Fruit fly (Drosophila melanogaster) whole organism, embryonic: ENCODE measurements around the gene Uggt.

Experiments
- Abd-B ChIP-seq: fragments of 200-800 bp; sonication (Bioruptor generic); optimal IDR thresholded peaks from 2 replicates; lab custom pipeline; 2018; ENCODE audit warnings: missing biosample characterization, mild to moderate bottlenecking, missing genetic modification characterization, moderate library complexity
- BEAF-32 ChIP-seq: fragments of 200-800 bp; sonication (Bioruptor generic); optimal IDR thresholded peaks from 3 replicates; lab custom pipeline; 2017; ENCODE audit warnings: missing biosample characterization, missing genetic modification characterization, mild to moderate bottlenecking, moderate library complexity, missing genetic modification reagents
- CG10321 ChIP-seq: fragments of 200-800 bp; sonication (Bioruptor generic); IDR thresholded peaks from 2 replicates; pipeline ENCODE4 v1.3.6; 2022; ENCODE audit warnings: missing biosample characterization, missing genetic modification characterization
- CG10565 ChIP-seq: fragments of 200-800 bp; sonication (Bioruptor generic); optimal IDR thresholded peaks from 3 replicates; lab custom pipeline; 2016; ENCODE audit warnings: missing biosample characterization, mild to moderate bottlenecking, missing genetic modification characterization
- CG16863 ChIP-seq: fragments of 200-800 bp; sonication (Bioruptor generic); optimal IDR thresholded peaks from 3 replicates; lab custom pipeline; 2016; ENCODE audit warnings: missing biosample characterization, missing genetic modification characterization
- CG17359 ChIP-seq: fragments of 200-800 bp; sonication (Bioruptor generic); optimal IDR thresholded peaks from 3 replicates; lab custom pipeline; 2018; ENCODE audit warnings: missing biosample characterization, mild to moderate bottlenecking, missing genetic modification characterization, moderate library complexity
- CG2199 ChIP-seq: fragments of 200-800 bp; sonication (Bioruptor generic); IDR thresholded peaks from 3 replicates; pipeline ENCODE4 v1.3.6; 2022; ENCODE audit warnings: missing biosample characterization, missing genetic modification characterization
- CG2889 ChIP-seq: fragments of 200-800 bp; sonication (Bioruptor generic); IDR thresholded peaks from 3 replicates; pipeline ENCODE4 v1.3.6; 2022; ENCODE audit warnings: missing biosample characterization, missing genetic modification characterization
- CG30431 ChIP-seq: fragments of 200-800 bp; sonication (Bioruptor generic); optimal IDR thresholded peaks from 2 replicates; lab custom pipeline; 2017; ENCODE audit warnings: missing biosample characterization, missing genetic modification characterization
- CG32532 ChIP-seq: fragments of 200-800 bp; sonication (Bioruptor generic); IDR thresholded peaks from 2 replicates; pipeline ENCODE4 v1.3.6; 2022; ENCODE audit warnings: missing biosample characterization, missing genetic modification characterization
- CG34376 ChIP-seq: fragments of 200-800 bp; sonication (Bioruptor generic); optimal IDR thresholded peaks from 2 replicates; lab custom pipeline; 2018; ENCODE audit warnings: missing biosample characterization, mild to moderate bottlenecking, missing genetic modification characterization
- CG4404 ChIP-seq: fragments of 200-800 bp; sonication (Bioruptor generic); IDR thresholded peaks from 2 replicates; pipeline ENCODE4 v1.3.6; 2022; ENCODE audit warnings: missing biosample characterization, missing genetic modification characterization
- CG4730 ChIP-seq: fragments of 200-800 bp; sonication (Bioruptor generic); IDR thresholded peaks from 2 replicates; pipeline ENCODE4 v1.3.6; 2022; ENCODE audit warnings: missing biosample characterization, missing genetic modification characterization
- CG6854 ChIP-seq: fragments of 200-800 bp; sonication (Bioruptor generic); optimal IDR thresholded peaks from 3 replicates; lab custom pipeline; 2017; ENCODE audit warnings: missing biosample characterization, mild to moderate bottlenecking, missing genetic modification characterization
- CG7357 ChIP-seq: fragments of 200-800 bp; sonication (Bioruptor generic); IDR thresholded peaks from 3 replicates; pipeline ENCODE4 v1.3.6; 2022; ENCODE audit warnings: missing biosample characterization, missing genetic modification characterization
- CG8290 ChIP-seq, 3 experiments: fragments of 200-800 bp; sonication (Bioruptor generic); optimal IDR thresholded peaks; 2 replicates each; lab custom pipeline; 2016 to 2019; ENCODE audit warnings: missing biosample characterization in 3 of 3, missing genetic modification characterization in 3 of 3, mild to moderate bottlenecking in 2 of 3, moderate library complexity in 1 of 3
- CG8388 ChIP-seq: fragments of 200-800 bp; sonication (Bioruptor generic); optimal IDR thresholded peaks from 2 replicates; lab custom pipeline; 2019; ENCODE audit warnings: missing biosample characterization, mild to moderate bottlenecking, missing genetic modification characterization, moderate library complexity
- CTCF ChIP-seq: fragments of 200-800 bp; sonication (Bioruptor generic); optimal IDR thresholded peaks from 2 replicates; lab custom pipeline; 2017; ENCODE audit warnings: missing biosample characterization, mild to moderate bottlenecking, missing genetic modification characterization, moderate library complexity
- D19A ChIP-seq: fragments of 200-800 bp; optimal IDR thresholded peaks from 3 replicates; lab custom pipeline; 2019; ENCODE audit warnings: missing biosample characterization, mild to moderate bottlenecking, missing genetic modification characterization, moderate library complexity
- E2f2 ChIP-seq: fragments of 200-800 bp; sonication (Bioruptor generic); IDR thresholded peaks from 2 replicates; pipeline ENCODE4 v1.3.6; 2022; ENCODE audit warnings: missing biosample characterization, missing genetic modification characterization
- HLH3B ChIP-seq: fragments of 200-800 bp; sonication (Bioruptor generic); IDR thresholded peaks from 2 replicates; pipeline ENCODE4 v1.3.6; 2022; ENCODE audit warnings: missing biosample characterization, missing genetic modification characterization
- HmgZ ChIP-seq: fragments of 200-800 bp; sonication (Bioruptor generic); optimal IDR thresholded peaks from 2 replicates; lab custom pipeline; 2018; ENCODE audit warnings: missing biosample characterization, mild to moderate bottlenecking, missing genetic modification characterization
- Hr3 ChIP-seq: fragments of 200-800 bp; sonication (Bioruptor generic); optimal IDR thresholded peaks from 3 replicates; lab custom pipeline; 2016; ENCODE audit warnings: missing biosample characterization, missing genetic modification characterization
- Hr39 ChIP-seq: fragments of >200 bp; optimal IDR thresholded peaks from 2 replicates; lab custom pipeline; 2017
- Myb ChIP-seq: fragments of 200-800 bp; sonication (Bioruptor generic); optimal IDR thresholded peaks from 2 replicates; lab custom pipeline; 2016; ENCODE audit warnings: missing biosample characterization, missing genetic modification characterization
- NFAT ChIP-seq: fragments of 200-800 bp; sonication (Bioruptor generic); IDR thresholded peaks from 2 replicates; pipeline ENCODE4 v1.3.6; 2022; ENCODE audit warnings: missing biosample characterization, missing genetic modification characterization
- Oli ChIP-seq: fragments of 200-800 bp; sonication (Bioruptor generic); optimal IDR thresholded peaks from 2 replicates; lab custom pipeline; 2018; ENCODE audit warnings: missing biosample characterization, mild to moderate bottlenecking, missing genetic modification characterization, moderate library complexity
- Pdp1 ChIP-seq, 2 experiments: fragments of 200-800 bp; sonication (Bioruptor generic); optimal IDR thresholded peaks; 3 replicates each; lab custom pipeline; 2016; ENCODE audit warnings: missing biosample characterization in 2 of 2, missing genetic modification characterization in 2 of 2, mild to moderate bottlenecking in 1 of 2, moderate library complexity in 1 of 2
- Ravus ChIP-seq: fragments of 200-800 bp; sonication (Bioruptor generic); IDR thresholded peaks from 2 replicates; pipeline ENCODE4 v1.3.6; 2022; ENCODE audit warnings: missing biosample characterization, missing genetic modification characterization
- Rfx ChIP-seq: fragments of 200-800 bp; sonication (Bioruptor generic); IDR thresholded peaks from 2 replicates; pipeline ENCODE4 v1.3.6; 2022; ENCODE audit warnings: missing biosample characterization, missing genetic modification characterization
- Sry-δ ChIP-seq: fragments of 200-800 bp; sonication (Bioruptor generic); optimal IDR thresholded peaks from 2 replicates; lab custom pipeline; 2016; ENCODE audit warnings: missing biosample characterization, missing genetic modification characterization
- br ChIP-seq: fragments of >200 bp; optimal IDR thresholded peaks from 2 replicates; lab custom pipeline; 2017
- chinmo ChIP-seq: fragments of 200-800 bp; sonication (Bioruptor generic); IDR thresholded peaks from 4 replicates; pipeline ENCODE4 v1.3.6; 2022; ENCODE audit warnings: missing biosample characterization, missing genetic modification characterization; ENCODE audit not compliant: partially characterized antibody
- ci ChIP-seq: fragments of 200-800 bp; sonication (Bioruptor generic); IDR thresholded peaks from 3 replicates; pipeline ENCODE4 v1.3.6; 2022; ENCODE audit warnings: missing biosample characterization, missing genetic modification characterization
- croc ChIP-seq: fragments of 200-800 bp; sonication (Bioruptor generic); conservative IDR thresholded peaks from 3 replicates; pipeline ENCODE4 v1.3.6; 2022; ENCODE audit warnings: missing biosample characterization, missing genetic modification characterization
- cwo ChIP-seq: fragments of 200-800 bp; sonication (Bioruptor generic); optimal IDR thresholded peaks from 3 replicates; lab custom pipeline; 2017; ENCODE audit warnings: missing biosample characterization, missing genetic modification characterization, mild to moderate bottlenecking, moderate library complexity, missing genetic modification reagents
- grau ChIP-seq: fragments of 200-800 bp; optimal IDR thresholded peaks from 3 replicates; lab custom pipeline; 2019; ENCODE audit warnings: missing biosample characterization, mild to moderate bottlenecking, missing genetic modification characterization, moderate library complexity
- hbn ChIP-seq: fragments of 200-800 bp; sonication (Bioruptor generic); IDR thresholded peaks from 2 replicates; pipeline ENCODE4 v1.3.6; 2022; ENCODE audit warnings: missing biosample characterization, missing genetic modification characterization; ENCODE audit not compliant: partially characterized antibody
- ind ChIP-seq: fragments of 200-800 bp; sonication (Bioruptor generic); optimal IDR thresholded peaks from 3 replicates; lab custom pipeline; 2016; ENCODE audit warnings: missing biosample characterization, missing genetic modification characterization
- kay ChIP-seq: fragments of 200-800 bp; sonication (Bioruptor generic); optimal IDR thresholded peaks from 2 replicates; lab custom pipeline; 2016; ENCODE audit warnings: missing biosample characterization, missing genetic modification characterization
- kni ChIP-seq: fragments of 200-800 bp; sonication (Bioruptor generic); optimal IDR thresholded peaks from 3 replicates; lab custom pipeline; 2017; ENCODE audit warnings: mild to moderate bottlenecking, missing biosample characterization, missing genetic modification reagents, missing genetic modification characterization
- lbe ChIP-seq: fragments of 200-800 bp; sonication (Bioruptor generic); optimal IDR thresholded peaks from 2 replicates; lab custom pipeline; 2016; ENCODE audit warnings: missing biosample characterization, mild to moderate bottlenecking, missing genetic modification characterization
- lov ChIP-seq, 2 experiments: fragments of 200-800 bp in 1 of 2; fragments of >200 bp in 1 of 2; sonication (Bioruptor generic) in 1 of 2; IDR thresholded peaks in 1 of 2; optimal IDR thresholded peaks in 1 of 2; 2 replicates in 1 of 2; 3 replicates in 1 of 2; pipeline versions ENCODE4 v1.3.6 to Lab custom; 2017 to 2022; ENCODE audit warnings: missing biosample characterization in 1 of 2, missing genetic modification characterization in 1 of 2
- pita ChIP-seq: fragments of 200-800 bp; sonication (Bioruptor generic); optimal IDR thresholded peaks from 2 replicates; lab custom pipeline; 2017; ENCODE audit warnings: missing biosample characterization, mild to moderate bottlenecking, missing genetic modification characterization
- pros ChIP-seq: fragments of 200-800 bp; sonication (Bioruptor generic); optimal IDR thresholded peaks from 3 replicates; lab custom pipeline; 2019; ENCODE audit warnings: missing biosample characterization, mild to moderate bottlenecking, missing genetic modification characterization, moderate library complexity
- sd ChIP-seq: fragments of 200-800 bp; sonication (Bioruptor generic); optimal IDR thresholded peaks from 3 replicates; lab custom pipeline; 2018; ENCODE audit warnings: missing biosample characterization, mild to moderate bottlenecking, missing genetic modification characterization, moderate library complexity
- sens ChIP-seq: fragments of 200-800 bp; sonication (Bioruptor generic); peaks from one replicate; lab custom pipeline; 2016; ENCODE audit warnings: missing biosample characterization, missing genetic modification characterization
- sqz ChIP-seq: fragments of 200-800 bp; sonication (Bioruptor generic); optimal IDR thresholded peaks from 3 replicates; lab custom pipeline; 2018; ENCODE audit warnings: missing biosample characterization, mild to moderate bottlenecking, missing genetic modification characterization
- sug ChIP-seq: fragments of 200-800 bp; optimal IDR thresholded peaks from 2 replicates; lab custom pipeline; 2019; ENCODE audit warnings: missing biosample characterization, mild to moderate bottlenecking, missing genetic modification characterization, moderate library complexity

The Uggt gene

DNA sequence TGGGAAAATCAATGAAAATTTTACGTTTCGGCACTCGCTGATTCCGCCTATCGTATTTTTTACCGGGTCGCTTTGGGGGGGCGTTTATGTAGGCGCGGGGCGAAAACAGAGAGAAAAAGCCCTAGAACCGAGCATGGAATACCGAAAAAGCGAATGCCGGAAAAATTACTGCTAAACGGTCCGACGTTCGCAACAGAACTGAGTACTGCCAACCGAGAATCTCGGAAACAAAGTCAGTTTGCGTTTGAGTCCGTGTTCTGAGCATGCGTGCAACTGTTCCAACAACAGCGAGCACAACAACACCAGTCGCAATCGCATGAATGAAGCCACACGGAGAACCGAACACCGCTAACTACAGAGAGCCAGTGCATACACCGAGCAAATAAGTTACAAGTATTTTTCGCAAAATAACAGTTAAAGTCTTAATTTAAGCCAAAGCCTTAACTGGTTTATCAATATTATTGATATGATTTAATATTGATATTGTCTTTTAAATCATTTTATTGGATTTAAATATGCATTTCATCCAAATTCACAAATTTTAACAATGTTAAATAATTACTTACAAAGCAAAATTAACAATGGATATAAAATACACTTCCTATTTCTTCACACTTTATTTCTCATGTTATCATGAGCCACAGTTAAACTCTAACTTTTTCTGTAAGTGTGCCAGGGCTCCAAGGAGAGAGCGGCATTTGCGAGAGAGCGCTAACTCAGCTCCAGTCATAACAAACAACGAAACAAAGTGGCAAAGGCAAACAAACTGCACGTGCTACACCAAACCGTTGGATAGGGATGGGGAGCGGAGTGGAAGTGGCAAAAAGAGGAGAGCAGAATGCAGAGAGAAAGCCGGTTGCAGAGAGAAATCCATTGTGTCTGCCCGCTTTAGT is 18.0 kb downstream of the Uggt start, which contains the start of gene CG3961 (continued):
- TF ChIP-seq croc (GFP tag; lab: Robert Waterston, UW) (peak; percentile 96), CG6854 (GFP tag; lab: Kevin White, UChicago) (peak; percentile 95), Abd-B (GFP tag; lab: Kevin White, UChicago) (peak; percentile 97), Myb (peak; percentile 58), kni (peak; percentile 86), Oli (peak; percentile 98), pros (peak; percentile 56), BEAF-32 (GFP tag; lab: Kevin White, UChicago) (peak; percentile 18), Rfx (GFP tag; lab: Robert Waterston, UW) (peak; percentile 82; the same call in 1 of the 2 replicates), kay (GFP tag; lab: Kevin White, UChicago) (peak; percentile 94), CG7357 (GFP tag; lab: Robert Waterston, UW) (peak; percentile 85), CG8388 (GFP tag; lab: Kevin White, UChicago) (peak; percentile 98), Hr39 (lab: Kevin White, UChicago) (no peak), lov (optimal IDR thresholded peaks at IDR 0.05; lab: Kevin White, UChicago) (no peak), lov (GFP tag; IDR thresholded peaks at IDR 0.05; lab: Robert Waterston, UW) (0 out of 3 replicates have a peak, but pooled peaks have one; percentile 39), NFAT (GFP tag; lab: Robert Waterston, UW) (no peak), CG32532 (GFP tag; lab: Robert Waterston, UW) (peak; percentile 79), CG10321 (GFP tag; lab: Robert Waterston, UW) (peak; percentile 61), CG4404 (GFP tag; lab: Robert Waterston, UW) (peak; percentile 89), hbn (GFP tag; lab: Robert Waterston, UW) (no peak), HLH3B (GFP tag; lab: Robert Waterston, UW) (peak; percentile 95), br (lab: Kevin White, UChicago) (no peak), CG16863 (GFP tag; lab: Kevin White, UChicago) (peak; percentile 90), CG2889 (GFP tag; lab: Robert Waterston, UW) (peak; percentile 72; the same call in 2 of the 3 replicates), Sry-δ (GFP tag; lab: Kevin White, UChicago) (peak; percentile 43), Ravus (GFP tag; lab: Robert Waterston, UW) (peak; percentile 71), CG10565 (GFP tag; lab: Kevin White, UChicago) (peak; percentile 71), ind (GFP tag; lab: Kevin White, UChicago) (peak; percentile 96), grau (tag; lab: Kevin White, UChicago) (peak; percentile 98)
- TF ChIP-seq, all 482 proteins: peak for 411

DNA sequence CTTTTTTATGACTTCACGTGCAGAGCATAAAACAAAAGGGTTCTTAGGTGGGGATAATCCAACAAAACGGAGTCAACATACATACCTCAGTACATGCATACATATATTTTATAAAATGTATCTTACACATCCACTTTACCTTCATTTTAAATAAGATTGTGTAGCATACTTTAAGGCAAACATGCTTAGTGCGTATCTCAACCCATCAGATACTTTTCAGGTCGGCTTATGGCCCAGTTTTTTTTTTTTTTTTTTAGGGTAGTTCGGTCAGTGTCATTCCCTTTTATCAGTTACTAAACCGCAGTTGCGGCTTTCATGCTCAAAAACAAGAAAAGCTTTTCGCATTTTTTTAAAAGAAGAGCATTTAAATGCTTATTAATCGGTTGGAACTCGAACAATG is 19.4 kb downstream of the Uggt start, which contains the start of gene NijB:
NijB (plus strand) TSS at position 398 of the 400 bp plus-strand sequence.
- TF ChIP-seq CG2199 (GFP tag; lab: Robert Waterston, UW) = 0 out of 3 replicates have a peak, but pooled peaks have one; percentile 45
- TF ChIP-seq E2f2 (GFP tag; lab: Robert Waterston, UW) = peak; percentile 12; the same call in 1 of the 2 replicates
- peak; percentile 71 for TF ChIP-seq sens (GFP tag; lab: Kevin White, UChicago)
- peak; percentile 52 for TF ChIP-seq HmgZ
- TF ChIP-seq pita (GFP tag; lab: Kevin White, UChicago) = peak; percentile 61
- TF ChIP-seq CG4730 (GFP tag; lab: Robert Waterston, UW) = no peak
- TF ChIP-seq lbe (GFP tag; lab: Kevin White, UChicago) = no peak
- TF ChIP-seq sd (tag; lab: Kevin White, UChicago) = peak; percentile 30
- peak; percentile 32 for TF ChIP-seq D19A (tag; lab: Kevin White, UChicago)
- TF ChIP-seq CG30431 (GFP tag; lab: Kevin White, UChicago) = no peak
- peak; percentile 12 for TF ChIP-seq CG34376 (GFP tag; lab: Kevin White, UChicago)
- no peak for TF ChIP-seq ci (GFP tag; lab: Robert Waterston, UW)
- peak; percentile 3 for TF ChIP-seq CG8290 (GFP tag; optimal IDR thresholded peaks at IDR 0.05; lab: Kevin White, UChicago)
- TF ChIP-seq CG8290 (tag; optimal IDR thresholded peaks at IDR 0.05; lab: Kevin White, UChicago) = peak in 1 of 2 experiments; percentile 8
- peak; percentile 63 for TF ChIP-seq CG17359 (tag; lab: Kevin White, UChicago)
- TF ChIP-seq CTCF (GFP tag; lab: Kevin White, UChicago) = peak; percentile 11
- TF ChIP-seq Hr3 (GFP tag; lab: Kevin White, UChicago) = peak; percentile 80
- TF ChIP-seq chinmo (GFP tag; lab: Robert Waterston, UW) = 0 out of 4 replicates have a peak, but pooled peaks have one; percentile 30
- TF ChIP-seq Pdp1 (GFP tag; optimal IDR thresholded peaks at IDR 0.05; lab: Kevin White, UChicago) = peak in 1 of 2 experiments; percentile 60
- TF ChIP-seq sug (tag; lab: Kevin White, UChicago) = peak; percentile 4
- TF ChIP-seq sqz (GFP tag; lab: Kevin White, UChicago) = peak; percentile 85
- TF ChIP-seq cwo (GFP tag; lab: Kevin White, UChicago) = no peak
